Fruit fly (Drosophila melanogaster) whole organism, prepupa: Measurements from ENCODE around the gene Pgant4.

Source experiments
- CG10669 ChIP-seq: fragments of 200-800 bp; sonication (Bioruptor generic); optimal IDR thresholded peaks from 3 replicates; lab custom pipeline; 2018; ENCODE audit warnings: missing biosample characterization, mild to moderate bottlenecking, missing genetic modification characterization, moderate library complexity
- CG15336 ChIP-seq: fragments of 200-800 bp; sonication (Bioruptor generic); IDR thresholded peaks from 2 replicates; pipeline ENCODE4 v1.3.6; 2022; ENCODE audit warnings: missing biosample characterization, missing genetic modification characterization
- CG1621 ChIP-seq: fragments of 200-800 bp; sonication (Bioruptor generic); optimal IDR thresholded peaks from 3 replicates; lab custom pipeline; 2018; ENCODE audit warnings: missing biosample characterization, mild to moderate bottlenecking, missing genetic modification characterization
- CG16779 ChIP-seq: fragments of 200-800 bp; sonication (Bioruptor generic); optimal IDR thresholded peaks from 3 replicates; lab custom pipeline; 2017; ENCODE audit warnings: missing biosample characterization, mild to moderate bottlenecking, missing genetic modification characterization
- CG3032 ChIP-seq: fragments of 200-800 bp; optimal IDR thresholded peaks from 2 replicates; lab custom pipeline; 2019; ENCODE audit warnings: missing biosample characterization, mild to moderate bottlenecking, missing genetic modification characterization, moderate library complexity
- CG32006 ChIP-seq: fragments of 200-800 bp; sonication (Bioruptor generic); optimal IDR thresholded peaks from 3 replicates; lab custom pipeline; 2017; ENCODE audit warnings: missing biosample characterization, mild to moderate bottlenecking, missing genetic modification characterization
- CG34406 ChIP-seq: fragments of 200-800 bp; sonication (Bioruptor generic); optimal IDR thresholded peaks from 3 replicates; lab custom pipeline; 2016; ENCODE audit warnings: missing biosample characterization, missing genetic modification characterization
- CG3919 ChIP-seq: fragments of 200-800 bp; sonication (Bioruptor generic); optimal IDR thresholded peaks from 3 replicates; lab custom pipeline; 2016; ENCODE audit warnings: missing biosample characterization, missing genetic modification characterization
- CG6163 ChIP-seq: fragments of 200-800 bp; sonication (Bioruptor generic); IDR thresholded peaks from 3 replicates; pipeline ENCODE4 v1.3.6; 2022; ENCODE audit warnings: missing biosample characterization, missing genetic modification characterization
- CG6276 ChIP-seq: fragments of 200-800 bp; sonication (Bioruptor generic); optimal IDR thresholded peaks from 2 replicates; lab custom pipeline; 2017; ENCODE audit warnings: missing biosample characterization, mild to moderate bottlenecking, missing genetic modification characterization
- CG6792 ChIP-seq: fragments of 200-800 bp; sonication (Bioruptor generic); optimal IDR thresholded peaks from 3 replicates; lab custom pipeline; 2016; ENCODE audit warnings: missing biosample characterization, missing genetic modification characterization
- CG6808 ChIP-seq: fragments of 200-800 bp; sonication (Bioruptor generic); optimal IDR thresholded peaks from 3 replicates; lab custom pipeline; 2017; ENCODE audit warnings: missing biosample characterization, missing genetic modification characterization, mild to moderate bottlenecking, moderate library complexity, missing genetic modification reagents
- CG6854 ChIP-seq: fragments of 200-800 bp; sonication (Bioruptor generic); optimal IDR thresholded peaks from 2 replicates; lab custom pipeline; 2017; ENCODE audit warnings: missing biosample characterization, mild to moderate bottlenecking, missing genetic modification characterization
- CG7368 ChIP-seq: fragments of 200-800 bp; sonication (Bioruptor generic); optimal IDR thresholded peaks from 3 replicates; lab custom pipeline; 2016; ENCODE audit warnings: missing biosample characterization, missing genetic modification characterization
- CG8119 ChIP-seq: fragments of 200-800 bp; sonication (Bioruptor generic); IDR thresholded peaks from 3 replicates; pipeline ENCODE4 v1.3.6; 2022; ENCODE audit warnings: missing biosample characterization, missing genetic modification characterization
- CG8632 ChIP-seq: fragments of 200-800 bp; sonication (Bioruptor generic); optimal IDR thresholded peaks from 3 replicates; lab custom pipeline; 2016; ENCODE audit warnings: missing biosample characterization, missing genetic modification characterization
- Eip75B ChIP-seq: fragments of 200-800 bp; sonication (Bioruptor generic); optimal IDR thresholded peaks from 3 replicates; lab custom pipeline; 2016; ENCODE audit warnings: missing biosample characterization, missing genetic modification characterization
- Eip78C ChIP-seq: fragments of 200-800 bp; sonication (Bioruptor generic); peaks from one replicate; lab custom pipeline; 2016; ENCODE audit warnings: missing biosample characterization, missing genetic modification characterization
- Eip93F ChIP-seq: fragments of 200-800 bp; sonication (Bioruptor generic); optimal IDR thresholded peaks from 2 replicates; lab custom pipeline; 2016; ENCODE audit warnings: missing biosample characterization, mild to moderate bottlenecking, missing genetic modification characterization
- Ets21C ChIP-seq: fragments of 200-800 bp; sonication (Bioruptor generic); optimal IDR thresholded peaks from 3 replicates; lab custom pipeline; 2016; ENCODE audit warnings: missing biosample characterization, missing genetic modification characterization
- Ets96B ChIP-seq: fragments of 200-800 bp; optimal IDR thresholded peaks from 2 replicates; lab custom pipeline; 2019; ENCODE audit warnings: missing biosample characterization, mild to moderate bottlenecking, missing genetic modification characterization, moderate library complexity
- Gug ChIP-seq: fragments of 200-800 bp; sonication (Bioruptor generic); IDR thresholded peaks from 2 replicates; pipeline ENCODE4 v1.3.6; 2022; ENCODE audit warnings: missing biosample characterization, missing genetic modification characterization
- Hr38 ChIP-seq: sonication (Bioruptor generic); optimal IDR thresholded peaks from 2 replicates; lab custom pipeline; 2016; ENCODE audit warnings: missing biosample characterization, missing genetic modification characterization
- Hr4 ChIP-seq: fragments of 200-800 bp; sonication (Bioruptor generic); optimal IDR thresholded peaks from 3 replicates; lab custom pipeline; 2016; ENCODE audit warnings: missing biosample characterization, missing genetic modification characterization
- Met ChIP-seq: fragments of 200-800 bp; sonication (Bioruptor generic); optimal IDR thresholded peaks from 3 replicates; lab custom pipeline; 2016; ENCODE audit warnings: missing biosample characterization, missing genetic modification characterization
- OdsH ChIP-seq: fragments of 200-800 bp; sonication (Bioruptor generic); optimal IDR thresholded peaks from 3 replicates; lab custom pipeline; 2016; ENCODE audit warnings: missing biosample characterization, missing genetic modification characterization
- Smox ChIP-seq: fragments of 200-800 bp; sonication (Bioruptor generic); optimal IDR thresholded peaks from 3 replicates; lab custom pipeline; 2016; ENCODE audit warnings: missing biosample characterization, missing genetic modification characterization
- Sox14 ChIP-seq: fragments of 200-800 bp; sonication (Bioruptor generic); optimal IDR thresholded peaks from 3 replicates; lab custom pipeline; 2016; ENCODE audit warnings: missing biosample characterization, missing genetic modification characterization
- Sox15 ChIP-seq: fragments of 200-800 bp; sonication (Bioruptor generic); optimal IDR thresholded peaks from 3 replicates; lab custom pipeline; 2016; ENCODE audit warnings: missing biosample characterization, missing genetic modification characterization
- cyc ChIP-seq: fragments of 200-800 bp; sonication (Bioruptor generic); optimal IDR thresholded peaks from 3 replicates; lab custom pipeline; 2016; ENCODE audit warnings: missing biosample characterization, missing genetic modification characterization
- eg ChIP-seq: fragments of 200-800 bp; sonication (Bioruptor generic); IDR thresholded peaks from 3 replicates; pipeline ENCODE4 v1.3.6; 2022; ENCODE audit warnings: missing biosample characterization, missing genetic modification characterization
- esn ChIP-seq: fragments of 200-800 bp; sonication (Bioruptor generic); optimal IDR thresholded peaks from 2 replicates; lab custom pipeline; 2016; ENCODE audit warnings: missing biosample characterization, mild to moderate bottlenecking, missing genetic modification characterization, moderate library complexity
- fd59A ChIP-seq: fragments of 200-800 bp; sonication (Bioruptor generic); optimal IDR thresholded peaks from 2 replicates; lab custom pipeline; 2017; ENCODE audit warnings: missing biosample characterization, mild to moderate bottlenecking, missing genetic modification characterization, missing genetic modification reagents
- fd85E ChIP-seq: fragments of 200-800 bp; sonication (Bioruptor generic); optimal IDR thresholded peaks from 3 replicates; lab custom pipeline; 2016; ENCODE audit warnings: missing biosample characterization, missing genetic modification characterization
- fkh ChIP-seq: fragments of 200-800 bp; sonication (Bioruptor generic); optimal IDR thresholded peaks from 3 replicates; lab custom pipeline; 2017; ENCODE audit warnings: missing biosample characterization, mild to moderate bottlenecking, missing genetic modification characterization, moderate library complexity
- lz ChIP-seq: fragments of 200-800 bp; sonication (Bioruptor generic); optimal IDR thresholded peaks from 3 replicates; lab custom pipeline; 2016; ENCODE audit warnings: missing biosample characterization, missing genetic modification characterization
- pdm3 ChIP-seq: fragments of 200-800 bp; sonication (Bioruptor generic); optimal IDR thresholded peaks from 3 replicates; lab custom pipeline; 2016; ENCODE audit warnings: missing biosample characterization, missing genetic modification characterization
- salr ChIP-seq, 2 experiments: fragments of 200-800 bp; sonication (Bioruptor generic); optimal IDR thresholded peaks; 3 replicates each; lab custom pipeline; 2016 to 2018; ENCODE audit warnings: missing biosample characterization in 2 of 2, missing genetic modification characterization in 2 of 2, mild to moderate bottlenecking in 1 of 2
- spab ChIP-seq: fragments of 200-800 bp; sonication (Bioruptor generic); optimal IDR thresholded peaks from 2 replicates; lab custom pipeline; 2017; ENCODE audit warnings: missing biosample characterization, mild to moderate bottlenecking, missing genetic modification characterization, missing genetic modification reagents
- ss ChIP-seq, 2 experiments: fragments of 200-800 bp; sonication (Bioruptor generic); optimal IDR thresholded peaks; 2 replicates in 1 of 2; 3 replicates in 1 of 2; lab custom pipeline; 2017 to 2018; ENCODE audit warnings: mild to moderate bottlenecking in 2 of 2, missing biosample characterization in 2 of 2, missing genetic modification characterization in 2 of 2, moderate library complexity in 1 of 2
- svp ChIP-seq: fragments of 200-800 bp; sonication (Bioruptor generic); peaks from one replicate; lab custom pipeline; 2016; ENCODE audit warnings: missing biosample characterization, missing genetic modification characterization
- topi ChIP-seq: fragments of 200-800 bp; sonication (Bioruptor generic); optimal IDR thresholded peaks from 3 replicates; lab custom pipeline; 2016; ENCODE audit warnings: missing biosample characterization, missing genetic modification characterization

Pgant4 gene

DNA sequence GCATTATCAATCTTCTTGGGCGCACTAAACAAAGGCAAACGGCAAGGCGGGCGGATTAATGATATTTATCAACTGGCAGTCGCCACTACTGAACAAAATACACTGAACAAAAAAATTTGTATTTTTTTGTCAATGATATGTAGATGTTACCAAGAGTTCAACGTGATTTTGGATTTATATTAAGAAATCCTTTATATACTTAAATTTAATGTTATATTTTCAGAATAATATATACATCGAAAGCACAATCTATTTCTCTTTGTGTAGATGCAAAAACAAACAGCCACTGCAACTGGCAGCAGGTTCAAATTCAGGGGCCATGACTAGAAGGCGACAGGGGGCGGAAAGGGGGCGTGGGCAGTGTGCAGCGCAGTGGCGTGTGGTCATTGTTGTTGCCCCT lies 10.3 kb downstream of the Pgant4 start (continued):
- TF ChIP-seq CG6808 (GFP tag; lab: Kevin White, UChicago) (peak; percentile 63), CG6854 (GFP tag; lab: Kevin White, UChicago) (no peak), pdm3 (peak; percentile 36), fd85E (GFP tag; lab: Kevin White, UChicago) (no peak), Sox14 (peak; percentile 11), Hr38 (GFP tag; lab: Kevin White, UChicago) (no peak), CG16779 (peak; percentile 10), CG8632 (GFP tag; lab: Kevin White, UChicago) (peak; percentile 29), lz (no peak), topi (GFP tag; lab: Kevin White, UChicago) (no peak), CG3032 (tag; lab: Kevin White, UChicago) (no peak), OdsH (GFP tag; lab: Kevin White, UChicago) (peak; percentile 59), Eip78C (peak; percentile 84), Met (GFP tag; lab: Kevin White, UChicago) (no peak), CG32006 (GFP tag; lab: Kevin White, UChicago) (peak; percentile 83), CG15336 (GFP tag; lab: Robert Waterston, UW) (peak; percentile 93), Eip75B (GFP tag; lab: Kevin White, UChicago) (no peak)

DNA sequence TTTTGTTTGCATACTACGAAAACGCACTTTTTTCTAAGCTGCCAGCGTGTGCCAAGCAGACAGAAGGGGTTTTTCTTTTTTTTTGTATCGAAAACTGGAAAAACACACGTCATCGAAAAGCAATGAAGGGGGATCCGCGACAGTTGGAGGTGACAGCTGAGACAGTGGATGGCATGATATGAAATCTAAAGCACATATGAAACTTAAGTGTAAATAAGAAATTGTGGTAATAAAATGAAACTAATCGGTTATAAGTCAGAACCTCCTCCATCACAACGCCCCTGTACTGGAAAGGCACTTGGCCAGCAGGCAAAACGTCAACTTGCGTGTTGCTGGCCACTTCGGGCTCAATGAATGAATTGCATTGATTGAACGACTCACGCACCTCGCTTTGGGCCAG lies 11.3 kb downstream of the Pgant4 start:
- no peak for TF ChIP-seq CG6163 (GFP tag; lab: Robert Waterston, UW)
- TF ChIP-seq CG6276 (GFP tag; lab: Kevin White, UChicago) = peak; percentile 3
- peak; percentile 57; the same call in 1 of the 2 replicates for TF ChIP-seq CG15336 (GFP tag; lab: Robert Waterston, UW)
- peak; percentile 57; the same call in 1 of the 3 replicates for TF ChIP-seq eg (GFP tag; lab: Robert Waterston, UW)
- TF ChIP-seq CG6792 (GFP tag; lab: Kevin White, UChicago) = no peak
- TF ChIP-seq CG32006 (GFP tag; lab: Kevin White, UChicago) = peak; percentile 28
- 0 out of 3 replicates have a peak, but pooled peaks have one; percentile 30 for TF ChIP-seq CG8119 (GFP tag; lab: Robert Waterston, UW)

DNA sequence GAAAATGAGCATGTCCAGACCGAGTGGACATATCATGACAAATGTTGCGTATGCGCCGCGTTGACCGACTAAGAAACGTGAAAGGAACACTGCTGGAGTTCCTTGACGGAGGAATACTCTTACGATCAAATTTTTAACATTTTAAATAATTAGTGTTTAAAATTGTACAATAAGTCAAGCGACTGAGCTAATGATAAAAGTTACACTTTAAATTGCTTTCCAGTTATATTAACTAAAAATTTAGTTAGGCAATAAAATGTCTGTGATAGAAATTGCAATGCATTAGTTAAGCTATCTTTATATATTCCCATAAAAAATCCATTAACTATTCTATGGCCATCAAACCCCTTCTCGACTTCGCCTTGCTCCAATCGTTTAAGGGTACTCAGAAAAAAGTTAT lies 12.4 kb downstream of the Pgant4 start:
- no peak for TF ChIP-seq fd59A (GFP tag; lab: Kevin White, UChicago)
- peak; percentile 26 for TF ChIP-seq Hr4 (GFP tag; lab: Kevin White, UChicago)
- no peak for TF ChIP-seq CG3032 (tag; lab: Kevin White, UChicago)
- peak; percentile 28; the same call in 1 of the 2 replicates for TF ChIP-seq CG15336 (GFP tag; lab: Robert Waterston, UW)
- peak; percentile 52 for TF ChIP-seq Eip78C
- peak; percentile 19 for TF ChIP-seq svp (GFP tag; lab: Kevin White, UChicago)
- peak; percentile 54 for TF ChIP-seq CG32006 (GFP tag; lab: Kevin White, UChicago)
- no peak for TF ChIP-seq cyc (GFP tag; lab: Kevin White, UChicago)
- peak; percentile 21; the same call in 1 of the 3 replicates for TF ChIP-seq CG8119 (GFP tag; lab: Robert Waterston, UW)

dm6 chr2L:3485506-3485905 lies 13.1 kb downstream of the Pgant4 start:
- TF ChIP-seq esn (GFP tag; lab: Kevin White, UChicago) (no peak), CG6792 (GFP tag; lab: Kevin White, UChicago) (no peak), ss (GFP tag; optimal IDR thresholded peaks at IDR 0.05; lab: Kevin White, UChicago) (no peak), Eip93F (GFP tag; lab: Kevin White, UChicago) (no peak), cyc (GFP tag; lab: Kevin White, UChicago) (no peak), CG1621 (tag; lab: Kevin White, UChicago) (no peak), svp (GFP tag; lab: Kevin White, UChicago) (peak; percentile 10), CG6808 (GFP tag; lab: Kevin White, UChicago) (no peak), CG6854 (GFP tag; lab: Kevin White, UChicago) (no peak), CG6276 (GFP tag; lab: Kevin White, UChicago) (peak; percentile 36), spab (GFP tag; lab: Kevin White, UChicago) (no peak), Sox15 (GFP tag; lab: Kevin White, UChicago) (no peak), pdm3 (no peak), Hr38 (GFP tag; lab: Kevin White, UChicago) (no peak), OdsH (GFP tag; lab: Kevin White, UChicago) (peak; percentile 19), salr (GFP tag; optimal IDR thresholded peaks at IDR 0.05; lab: Kevin White, UChicago) (no peak), Ets21C (GFP tag; lab: Kevin White, UChicago) (no peak), fd85E (GFP tag; lab: Kevin White, UChicago) (no peak), lz (no peak), Smox (no peak), CG34406 (no peak), CG15336 (GFP tag; lab: Robert Waterston, UW) (peak; percentile 66), CG16779 (no peak), CG7368 (GFP tag; lab: Kevin White, UChicago) (no peak), topi (GFP tag; lab: Kevin White, UChicago) (no peak), CG3919 (GFP tag; lab: Kevin White, UChicago) (no peak), Hr4 (GFP tag; lab: Kevin White, UChicago) (peak; percentile 62), Eip75B (GFP tag; lab: Kevin White, UChicago) (no peak), CG10669 (no peak), fkh (GFP tag; lab: Kevin White, UChicago) (no peak), Gug (GFP tag; lab: Robert Waterston, UW) (no peak), Ets96B (no peak), CG32006 (GFP tag; lab: Kevin White, UChicago) (peak; percentile 69)
